Fruit fly (Drosophila melanogaster): ENCODE data around the gene CG14260.

CG14260 gene

dm6 chr3R:27294113-27294512 lies 28.9 kb downstream of the CG14260 start:
- TF ChIP-seq CG9932 (GFP tag; IDR thresholded peaks at IDR 0.05): no peak
- no peak for TF ChIP-seq CrebB (tag; optimal IDR thresholded peaks at IDR 0.05)
- TF ChIP-seq CG7987 (GFP tag; optimal IDR thresholded peaks at IDR 0.05): peak; percentile 68
- TF ChIP-seq Adf1 (GFP tag; IDR thresholded peaks at IDR 0.05): no peak
- TF ChIP-seq chinmo (GFP tag; IDR thresholded peaks at IDR 0.05; ENCODE audit: partially characterized antibody): 0 out of 4 replicates have a peak, but pooled peaks have one; percentile 7
- peak; percentile 45 for TF ChIP-seq sd (tag; optimal IDR thresholded peaks at IDR 0.05)
- no peak for TF ChIP-seq grau (tag; optimal IDR thresholded peaks at IDR 0.05)
- peak; percentile 97 for TF ChIP-seq cwo (GFP tag; optimal IDR thresholded peaks at IDR 0.05)
- TF ChIP-seq slou (GFP tag; optimal IDR thresholded peaks at IDR 0.05): no peak
- no peak for TF ChIP-seq klu (GFP tag; IDR thresholded peaks at IDR 0.05)
